Worm (Caenorhabditis elegans): ENCODE results near the gene C44H4.8.

ce11 chrX:14572419-14572818 is 22.5 kb upstream of the C44H4.8 start, which contains the start of gene lron-1:
- TF ChIP-seq gmeb-2 (tag; optimal IDR thresholded peaks at IDR 0.05) (no peak), F13H6.1 (tag; optimal IDR thresholded peaks at IDR 0.05) (no peak), nhr-11 (tag; optimal IDR thresholded peaks at IDR 0.05) (no peak), hlh-13 (GFP tag; optimal IDR thresholded peaks at IDR 0.05) (no peak), tbx-2 (tag; optimal IDR thresholded peaks at IDR 0.05) (no peak), pha-4 (tag; optimal IDR thresholded peaks at IDR 0.05) (no peak), unc-55 (GFP tag; optimal IDR thresholded peaks at IDR 0.05) (no peak)
